Fruit fly (Drosophila melanogaster): Measurements from ENCODE around the gene msn.

Gene msn

dm6 chr3L:2589167-2589910 is 3.0 kb upstream of the msn start, which contains the start of gene dos (continued):
- peak; percentile 48 for TF ChIP-seq CG3032 (tag; optimal IDR thresholded peaks at IDR 0.05)
- TF ChIP-seq Hr39 (GFP tag; optimal IDR thresholded peaks at IDR 0.05), result peak; percentile 31
- TF ChIP-seq CG6163 (GFP tag; IDR thresholded peaks at IDR 0.05), result no peak
- no peak for TF ChIP-seq CG11902 (GFP tag; optimal IDR thresholded peaks at IDR 0.05)
- peak; percentile 41 for TF ChIP-seq lz (GFP tag; optimal IDR thresholded peaks at IDR 0.05)
- peak; percentile 30 for TF ChIP-seq cyc (GFP tag; optimal IDR thresholded peaks at IDR 0.05)
- TF ChIP-seq Hr4 (GFP tag; optimal IDR thresholded peaks at IDR 0.05), result peak; percentile 15
- no peak for TF ChIP-seq eg (GFP tag; IDR thresholded peaks at IDR 0.05)
- TF ChIP-seq fd59A (GFP tag; optimal IDR thresholded peaks at IDR 0.05), result no peak
- TF ChIP-seq Eip78C (GFP tag), result peak; percentile 81
- TF ChIP-seq CG7368 (GFP tag; optimal IDR thresholded peaks at IDR 0.05), result no peak
- no peak for TF ChIP-seq CG9139 (GFP tag; optimal IDR thresholded peaks at IDR 0.05)
- TF ChIP-seq CG10669 (GFP tag; optimal IDR thresholded peaks at IDR 0.05), result peak; percentile 2
- TF ChIP-seq Smox (GFP tag; optimal IDR thresholded peaks at IDR 0.05), result peak; percentile 34
- peak; percentile 6 for TF ChIP-seq Eip93F (GFP tag; optimal IDR thresholded peaks at IDR 0.05)
- TF ChIP-seq CG8319 (GFP tag; optimal IDR thresholded peaks at IDR 0.05), result no peak
- peak; percentile 34 for TF ChIP-seq acj6 (GFP tag; optimal IDR thresholded peaks at IDR 0.05)

- no peak for TF ChIP-seq Sox15 (GFP tag; optimal IDR thresholded peaks at IDR 0.05)
- TF ChIP-seq fkh (GFP tag; optimal IDR thresholded peaks at IDR 0.05), result no peak
- no peak for TF ChIP-seq CG3919 (GFP tag; optimal IDR thresholded peaks at IDR 0.05)
- no peak for TF ChIP-seq net (GFP tag; optimal IDR thresholded peaks at IDR 0.05)
- no peak for TF ChIP-seq CG6808 (GFP tag; optimal IDR thresholded peaks at IDR 0.05)
- TF ChIP-seq svp (GFP tag), result no peak
- TF ChIP-seq CG7368 (GFP tag; optimal IDR thresholded peaks at IDR 0.05), result no peak
- TF ChIP-seq pdm3 (GFP tag; optimal IDR thresholded peaks at IDR 0.05), result no peak
- TF ChIP-seq CG6276 (GFP tag; optimal IDR thresholded peaks at IDR 0.05), result no peak
- TF ChIP-seq CG6854 (GFP tag; optimal IDR thresholded peaks at IDR 0.05), result no peak
- no peak for TF ChIP-seq CG8632 (GFP tag; optimal IDR thresholded peaks at IDR 0.05)
- no peak for TF ChIP-seq CG11294 (GFP tag; IDR thresholded peaks at IDR 0.05)
- TF ChIP-seq Hr4 (GFP tag; optimal IDR thresholded peaks at IDR 0.05), result no peak
- TF ChIP-seq CG31627 (GFP tag; optimal IDR thresholded peaks at IDR 0.05), result no peak
- no peak for TF ChIP-seq salr (GFP tag; optimal IDR thresholded peaks at IDR 0.05)
- no peak for TF ChIP-seq spab (GFP tag; optimal IDR thresholded peaks at IDR 0.05)
- no peak for TF ChIP-seq cyc (GFP tag; optimal IDR thresholded peaks at IDR 0.05)
- TF ChIP-seq Eip78C (GFP tag), result no peak
- TF ChIP-seq esn (GFP tag; optimal IDR thresholded peaks at IDR 0.05), result no peak
Observed at dm6 chr3L:2588306-2588705, 2.0 kb upstream of the msn start.

DNA sequence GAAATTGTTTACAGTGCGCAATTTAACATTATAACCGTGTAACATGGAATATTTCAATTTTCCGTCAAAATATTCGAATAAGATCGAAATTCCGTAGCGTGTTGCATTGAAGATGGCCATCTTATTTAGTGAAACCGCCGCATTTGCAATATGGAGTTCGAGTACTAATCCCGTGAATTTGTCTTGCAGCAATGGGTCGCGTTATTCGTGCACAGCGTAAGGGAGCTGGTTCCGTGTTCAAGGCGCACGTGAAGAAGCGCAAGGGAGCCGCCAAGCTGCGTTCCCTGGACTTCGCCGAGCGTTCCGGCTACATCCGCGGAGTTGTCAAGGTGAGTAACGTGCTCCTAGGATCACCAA is 1.2 kb upstream of the msn start:
- 0 out of 2 replicates have a peak, but pooled peaks have one; percentile 3 for TF ChIP-seq CG15336 (GFP tag; IDR thresholded peaks at IDR 0.05)
- TF ChIP-seq eg (GFP tag; IDR thresholded peaks at IDR 0.05), result no peak

dm6 chr3L:2586804-2587561 is 643 bp upstream of the msn start, which contains the start of gene RpL8:
Gene RpL8, plus strand, starts transcription at chr3L:2587456.
- no peak for TF ChIP-seq CG8119 (GFP tag; IDR thresholded peaks at IDR 0.05)
- TF ChIP-seq CG11294 (GFP tag; IDR thresholded peaks at IDR 0.05), result peak; percentile 35
- peak; percentile 78 for TF ChIP-seq OdsH (GFP tag; optimal IDR thresholded peaks at IDR 0.05)
- peak; percentile 51 for TF ChIP-seq CG10631 (GFP tag; optimal IDR thresholded peaks at IDR 0.05)
- TF ChIP-seq Sox15 (GFP tag; optimal IDR thresholded peaks at IDR 0.05), result peak; percentile 35
- TF ChIP-seq Sox102F (GFP tag; optimal IDR thresholded peaks at IDR 0.05), result peak; percentile 84
- peak; percentile 75 for TF ChIP-seq Met (GFP tag; optimal IDR thresholded peaks at IDR 0.05)
- peak; percentile 77 for TF ChIP-seq CG16779 (tag; optimal IDR thresholded peaks at IDR 0.05)
- TF ChIP-seq CG9139 (GFP tag; optimal IDR thresholded peaks at IDR 0.05), result peak; percentile 77
- TF ChIP-seq acj6 (GFP tag; optimal IDR thresholded peaks at IDR 0.05), result peak; percentile 69
- peak; percentile 80 for TF ChIP-seq vri (GFP tag; optimal IDR thresholded peaks at IDR 0.05)
- peak; percentile 77 for TF ChIP-seq esn (GFP tag; optimal IDR thresholded peaks at IDR 0.05)
- peak; percentile 54 to 84 for TF ChIP-seq salr (GFP tag; optimal IDR thresholded peaks at IDR 0.05)
- peak; percentile 69 for TF ChIP-seq CG6808 (GFP tag; optimal IDR thresholded peaks at IDR 0.05)
- peak; percentile 77 to 82 for TF ChIP-seq ss (GFP tag; optimal IDR thresholded peaks at IDR 0.05)
- peak; percentile 27 for TF ChIP-seq CG6276 (GFP tag; optimal IDR thresholded peaks at IDR 0.05)
- TF ChIP-seq CG32006 (GFP tag; optimal IDR thresholded peaks at IDR 0.05), result peak; percentile 68
- peak; percentile 71 for TF ChIP-seq CG31627 (GFP tag; optimal IDR thresholded peaks at IDR 0.05)
- TF ChIP-seq Blimp-1 (GFP tag; optimal IDR thresholded peaks at IDR 0.05), result peak; percentile 66
- peak; percentile 91 for TF ChIP-seq CG6163 (GFP tag; IDR thresholded peaks at IDR 0.05)
